Worm (Caenorhabditis elegans) whole organism, young adult: ENCODE data around the gene B0244.4.

ENCODE experiments used
- B0019.2 ChIP-seq: fragments of 200-800 bp; sonication (Bioruptor generic); conservative IDR thresholded peaks from 2 replicates; pipeline ENCODE4 v1.3.6; 2022; ENCODE audit warnings: missing genetic modification reagents, missing genetic modification characterization, missing compliant biosample characterization
- B0035.1 ChIP-seq: sonication (generic microtip); optimal IDR thresholded peaks from 2 replicates; lab custom pipeline; 2016; ENCODE audit warnings: missing genetic modification characterization, mild to moderate bottlenecking, missing compliant biosample characterization, missing genotype, missing genetic modification reagents
- C06A6.2 ChIP-seq: fragments of 200-800 bp; sonication (Bioruptor generic); conservative IDR thresholded peaks from 2 replicates; pipeline ENCODE4 v1.3.6; 2022; ENCODE audit warnings: missing genetic modification characterization, missing compliant biosample characterization
- D2030.7 ChIP-seq: fragments of 200-800 bp; sonication (Bioruptor generic); IDR thresholded peaks from 2 replicates; pipeline ENCODE4 v1.3.6; 2022; ENCODE audit warnings: missing genetic modification reagents, missing genetic modification characterization, missing compliant biosample characterization
- F10E7.11 ChIP-seq: sonication (generic microtip); optimal IDR thresholded peaks from 2 replicates; lab custom pipeline; 2017; ENCODE audit warnings: mild to moderate bottlenecking, missing genetic modification characterization, moderate library complexity, missing compliant biosample characterization
- F22D6.2 ChIP-seq: sonication (generic microtip); optimal IDR thresholded peaks from 2 replicates; lab custom pipeline; 2016; ENCODE audit warnings: mild to moderate bottlenecking, missing genetic modification characterization, missing compliant biosample characterization
- F37B4.10 ChIP-seq: fragments of 200-800 bp; sonication (Bioruptor generic); IDR thresholded peaks from 2 replicates; pipeline ENCODE4 v1.3.6; 2022; ENCODE audit warnings: missing genetic modification characterization, missing compliant biosample characterization
- F39B2.1 ChIP-seq: fragments of 200-800 bp; sonication (Bioruptor generic); IDR thresholded peaks from 2 replicates; pipeline ENCODE4 v1.3.6; 2022; ENCODE audit warnings: missing genetic modification reagents, missing genetic modification characterization, missing compliant biosample characterization
- F52B5.7 ChIP-seq: sonication (generic microtip); optimal IDR thresholded peaks from 2 replicates; lab custom pipeline; 2016; ENCODE audit warnings: mild to moderate bottlenecking, missing genetic modification characterization, missing compliant biosample characterization
- F55B11.4 ChIP-seq: sonication (generic microtip); optimal IDR thresholded peaks from 2 replicates; lab custom pipeline; 2016; ENCODE audit warnings: missing compliant biosample characterization, missing genetic modification characterization, borderline replicate concordance; ENCODE audit not compliant: insufficient read depth
- T26A5.8 ChIP-seq: sonication (generic microtip); optimal IDR thresholded peaks from 2 replicates; lab custom pipeline; 2016; ENCODE audit warnings: missing genetic modification characterization, missing compliant biosample characterization
- Y53G8AR.9 ChIP-seq: fragments of 200-800 bp; sonication (Bioruptor generic); conservative IDR thresholded peaks from 2 replicates; pipeline ENCODE4 v1.3.6; 2022; ENCODE audit warnings: missing genetic modification reagents, missing genetic modification characterization, missing compliant biosample characterization
- Y56A3A.18 ChIP-seq: fragments of 200-800 bp; sonication (Bioruptor generic); IDR thresholded peaks from 2 replicates; pipeline ENCODE4 v1.3.6; 2022; ENCODE audit warnings: missing genetic modification reagents, missing genetic modification characterization, missing compliant biosample characterization
- Y67H2A.10 ChIP-seq: fragments of 200-800 bp; sonication (Bioruptor generic); conservative IDR thresholded peaks from 2 replicates; pipeline ENCODE4 v1.3.6; 2022; ENCODE audit warnings: missing genetic modification reagents, missing genetic modification characterization, missing compliant biosample characterization
- akir-1 ChIP-seq: fragments of 200-800 bp; sonication (Bioruptor generic); optimal IDR thresholded peaks from 2 replicates; lab custom pipeline; 2018; ENCODE audit warnings: mild to moderate bottlenecking, missing genetic modification characterization, moderate library complexity, missing compliant biosample characterization
- cebp-1 ChIP-seq, 2 experiments: fragments of 200-800 bp in 1 of 2; sonication (Bioruptor generic) in 1 of 2; sonication (generic microtip) in 1 of 2; IDR thresholded peaks in 1 of 2; optimal IDR thresholded peaks in 1 of 2; 2 replicates each; pipeline versions ENCODE4 v1.3.6 to Lab custom; 2017 to 2022; ENCODE audit warnings: missing compliant biosample characterization in 2 of 2, missing genetic modification characterization in 2 of 2, mild to moderate bottlenecking in 1 of 2, missing genetic modification reagents in 1 of 2, moderate library complexity in 1 of 2
- ceh-58 ChIP-seq: fragments of 200-800 bp; sonication (Bioruptor generic); IDR thresholded peaks from 2 replicates; pipeline ENCODE4 v1.3.6; 2022; ENCODE audit warnings: missing genetic modification characterization, missing compliant biosample characterization
- ceh-79 ChIP-seq: sonication (generic microtip); optimal IDR thresholded peaks from 2 replicates; lab custom pipeline; 2017; ENCODE audit warnings: mild to moderate bottlenecking, missing genetic modification characterization, missing compliant biosample characterization
- dpff-1 ChIP-seq: sonication (generic microtip); optimal IDR thresholded peaks from 2 replicates; lab custom pipeline; 2017; ENCODE audit warnings: mild to moderate bottlenecking, missing genetic modification characterization, missing compliant biosample characterization
- dpl-1 ChIP-seq: fragments of 150-350 bp; optimal IDR thresholded peaks from 2 replicates; lab custom pipeline; 2014; ENCODE audit warnings: missing biosample characterization, missing genetic modification reagents, missing genetic modification characterization
- egl-18 ChIP-seq: fragments of 200-800 bp; sonication (Bioruptor generic); IDR thresholded peaks from 2 replicates; pipeline ENCODE4 v1.3.6; 2022; ENCODE audit warnings: missing genetic modification reagents, missing genetic modification characterization, missing compliant biosample characterization
- ets-4 ChIP-seq: fragments of 200-800 bp; sonication (Bioruptor generic); optimal IDR thresholded peaks from 2 replicates; lab custom pipeline; 2018; ENCODE audit warnings: mild to moderate bottlenecking, missing genetic modification characterization, missing compliant biosample characterization
- hlh-12 ChIP-seq: sonication (generic microtip); optimal IDR thresholded peaks from 2 replicates; lab custom pipeline; 2016; ENCODE audit warnings: missing genetic modification characterization, missing compliant biosample characterization
- lag-1 ChIP-seq: fragments of 200-800 bp; sonication (Bioruptor generic); IDR thresholded peaks from 2 replicates; pipeline ENCODE4 v1.3.6; 2022; ENCODE audit warnings: missing genetic modification reagents, missing genetic modification characterization, missing compliant biosample characterization
- let-526 ChIP-seq: fragments of 200-800 bp; sonication (Bioruptor generic); IDR thresholded peaks from 2 replicates; pipeline ENCODE4 v1.3.6; 2022; ENCODE audit warnings: missing genetic modification reagents, missing genetic modification characterization, missing compliant biosample characterization
- lin-40 ChIP-seq: sonication (generic microtip); optimal IDR thresholded peaks from 2 replicates; lab custom pipeline; 2016; ENCODE audit warnings: missing genetic modification characterization, mild to moderate bottlenecking, missing compliant biosample characterization, missing genotype, missing genetic modification reagents
- lin-54 ChIP-seq: fragments of 200-800 bp; sonication (Bioruptor generic); optimal IDR thresholded peaks from 2 replicates; lab custom pipeline; 2018; ENCODE audit warnings: mild to moderate bottlenecking, missing genetic modification characterization, missing compliant biosample characterization
- madf-10 ChIP-seq: sonication (generic microtip); optimal IDR thresholded peaks from 2 replicates; lab custom pipeline; 2016; ENCODE audit warnings: mild to moderate bottlenecking, missing genetic modification characterization, missing compliant biosample characterization
- madf-3 ChIP-seq: fragments of 200-800 bp; sonication (Bioruptor generic); IDR thresholded peaks from 2 replicates; pipeline ENCODE4 v1.3.6; 2022; ENCODE audit warnings: missing genetic modification reagents, missing genetic modification characterization, missing compliant biosample characterization
- mes-4 ChIP-seq: sonication (generic microtip); optimal IDR thresholded peaks from 2 replicates; lab custom pipeline; 2016; ENCODE audit warnings: missing genotype, missing genetic modification characterization, missing compliant biosample characterization
- mxl-1 ChIP-seq: sonication (generic microtip); optimal IDR thresholded peaks from 2 replicates; lab custom pipeline; 2016; ENCODE audit warnings: missing genetic modification characterization, missing compliant biosample characterization
- nfya-2 ChIP-seq: fragments of 200-800 bp; sonication (Bioruptor generic); IDR thresholded peaks from 2 replicates; pipeline ENCODE4 v1.3.6; 2022; ENCODE audit warnings: missing genetic modification reagents, missing genetic modification characterization, missing compliant biosample characterization
- nhr-120 ChIP-seq: fragments of 200-800 bp; sonication (Bioruptor generic); IDR thresholded peaks from 2 replicates; pipeline ENCODE4 v1.3.6; 2022; ENCODE audit warnings: missing genetic modification characterization, missing compliant biosample characterization
- nhr-27 ChIP-seq: fragments of 200-800 bp; sonication (Bioruptor generic); optimal IDR thresholded peaks from 2 replicates; lab custom pipeline; 2018; ENCODE audit warnings: mild to moderate bottlenecking, missing genetic modification characterization, moderate library complexity, missing compliant biosample characterization
- nhr-80 ChIP-seq: sonication (generic microtip); optimal IDR thresholded peaks from 2 replicates; lab custom pipeline; 2016; ENCODE audit warnings: missing genetic modification characterization, missing compliant biosample characterization
- nhr-90 ChIP-seq: sonication (generic microtip); optimal IDR thresholded peaks from 2 replicates; lab custom pipeline; 2016; ENCODE audit warnings: missing genotype, mild to moderate bottlenecking, missing genetic modification characterization, missing compliant biosample characterization
- pbrm-1 ChIP-seq: fragments of 200-800 bp; sonication (Bioruptor generic); IDR thresholded peaks from 2 replicates; pipeline ENCODE4 v1.3.6; 2022; ENCODE audit warnings: missing genetic modification reagents, missing genetic modification characterization, missing compliant biosample characterization
- pha-4 ChIP-seq: fragments of 150-350 bp; sonication (generic microtip); optimal IDR thresholded peaks from 2 replicates; lab custom pipeline; 2014; ENCODE audit warnings: missing biosample characterization, missing genetic modification reagents, missing genetic modification characterization
- rcor-1 ChIP-seq: fragments of 200-800 bp; sonication (Bioruptor generic); IDR thresholded peaks from 2 replicates; pipeline ENCODE4 v1.3.6; 2022; ENCODE audit warnings: missing genetic modification reagents, missing genetic modification characterization, missing compliant biosample characterization
- rec-8 ChIP-seq, 2 experiments: sonication (generic microtip); optimal IDR thresholded peaks; 2 replicates each; lab custom pipeline; 2016; ENCODE audit warnings: mild to moderate bottlenecking in 2 of 2, missing genetic modification characterization in 2 of 2, missing genetic modification reagents in 2 of 2, missing genotype in 2 of 2, missing biosample characterization in 1 of 2, missing compliant biosample characterization in 1 of 2, moderate library complexity in 1 of 2
- sea-2 ChIP-seq: fragments of 200-800 bp; sonication (Bioruptor generic); IDR thresholded peaks from 2 replicates; pipeline ENCODE4 v1.3.6; 2022; ENCODE audit warnings: missing genetic modification characterization, missing compliant biosample characterization
- snpc-4 ChIP-seq, 5 experiments: fragments of 150-350 bp in 1 of 5; sonication (generic microtip) in 4 of 5; optimal IDR thresholded peaks; 2 replicates each; lab custom pipeline; 2014 to 2018; ENCODE audit warnings: missing genetic modification characterization in 5 of 5, missing biosample characterization in 3 of 5, antibody characterized with exemption in 2 of 5, mild to moderate bottlenecking in 2 of 5, missing compliant biosample characterization in 2 of 5, missing genotype in 2 of 5, moderate library complexity in 2 of 5, missing genetic modification reagents in 1 of 5
- somi-1 ChIP-seq: fragments of 200-800 bp; sonication (Bioruptor generic); optimal IDR thresholded peaks from 2 replicates; lab custom pipeline; 2018; ENCODE audit warnings: mild to moderate bottlenecking, missing genetic modification characterization, missing compliant biosample characterization
- tlf-1 ChIP-seq: fragments of 200-800 bp; sonication (Bioruptor generic); optimal IDR thresholded peaks from 2 replicates; lab custom pipeline; 2018; ENCODE audit warnings: mild to moderate bottlenecking, missing genetic modification characterization, missing compliant biosample characterization
- unc-130 ChIP-seq: sonication (generic microtip); optimal IDR thresholded peaks from 2 replicates; lab custom pipeline; 2016; ENCODE audit warnings: missing genetic modification reagents, missing genetic modification characterization, missing compliant biosample characterization
- xnd-1 ChIP-seq: sonication (generic microtip); optimal IDR thresholded peaks from 2 replicates; lab custom pipeline; 2016; ENCODE audit warnings: missing genotype, missing genetic modification reagents, missing genetic modification characterization, missing compliant biosample characterization
- ztf-18 ChIP-seq: sonication (generic microtip); optimal IDR thresholded peaks from 2 replicates; lab custom pipeline; 2016; ENCODE audit warnings: missing genotype, mild to moderate bottlenecking, missing genetic modification characterization, missing compliant biosample characterization
- ztf-22 ChIP-seq: fragments of 200-800 bp; sonication (Bioruptor generic); optimal IDR thresholded peaks from 2 replicates; lab custom pipeline; 2018; ENCODE audit warnings: mild to moderate bottlenecking, missing genetic modification characterization, moderate library complexity, missing compliant biosample characterization
- ztf-25 ChIP-seq: fragments of 200-800 bp; sonication (Bioruptor generic); IDR thresholded peaks from 2 replicates; pipeline ENCODE4 v1.3.6; 2022; ENCODE audit warnings: missing genetic modification reagents, missing genetic modification characterization, missing compliant biosample characterization

B0244.4 gene

ce11 chrIII:5782080-5782479 is 34.8 kb downstream of the B0244.4 start:
- TF ChIP-seq egl-18 (no peak), hlh-12 (no peak), rec-8 (tag; optimal IDR thresholded peaks at IDR 0.05; lab: Kevin White, UChicago) (no peak), dpl-1 (GFP tag; lab: Kevin White, UChicago) (no peak), madf-10 (tag; lab: Kevin White, UChicago) (no peak), F37B4.10 (GFP tag; lab: Robert Waterston, UW) (no peak), madf-3 (GFP tag; lab: Robert Waterston, UW) (no peak), dpff-1 (tag; lab: Kevin White, UChicago) (no peak), nhr-90 (tag; lab: Kevin White, UChicago) (peak; percentile 18), pha-4 (tag; lab: Kevin White, UChicago) (no peak), nhr-27 (tag; lab: Kevin White, UChicago) (no peak), lag-1 (GFP tag; lab: Robert Waterston, UW) (no peak), sea-2 (no peak), lin-40 (no peak), tlf-1 (GFP tag; lab: Kevin White, UChicago) (no peak), snpc-4 (GFP tag; optimal IDR thresholded peaks at IDR 0.05; lab: Kevin White, UChicago) (no peak), snpc-4 (tag; optimal IDR thresholded peaks at IDR 0.05; lab: Kevin White, UChicago) (no peak), nhr-80 (tag; lab: Kevin White, UChicago) (no peak), akir-1 (GFP tag; lab: Kevin White, UChicago) (no peak), cebp-1 (GFP tag; IDR thresholded peaks at IDR 0.05; lab: Robert Waterston, UW) (no peak), cebp-1 (tag; optimal IDR thresholded peaks at IDR 0.05; lab: Kevin White, UChicago) (no peak), F55B11.4 (no peak), Y56A3A.18 (GFP tag; lab: Robert Waterston, UW) (no peak), rcor-1 (no peak), B0035.1 (tag; lab: Kevin White, UChicago) (no peak), somi-1 (no peak), F22D6.2 (tag; lab: Kevin White, UChicago) (no peak), T26A5.8 (tag; lab: Kevin White, UChicago) (no peak), xnd-1 (tag; lab: Kevin White, UChicago) (no peak), B0019.2 (GFP tag; lab: Robert Waterston, UW) (no peak), mes-4 (tag; lab: Kevin White, UChicago) (no peak), Y53G8AR.9 (no peak), ztf-25 (0 out of 2 replicates have a peak, but pooled peaks have one; percentile 62), nhr-120 (no peak), unc-130 (GFP tag; lab: Kevin White, UChicago) (no peak), C06A6.2 (GFP tag; lab: Robert Waterston, UW) (no peak), ztf-18 (peak; percentile 28), F52B5.7 (no peak), nfya-2 (GFP tag; lab: Robert Waterston, UW) (no peak), D2030.7 (peak; percentile 38; the same call in 1 of the 2 replicates), ceh-79 (tag; lab: Kevin White, UChicago) (no peak), let-526 (GFP tag; lab: Robert Waterston, UW) (no peak), Y67H2A.10 (GFP tag; lab: Robert Waterston, UW) (no peak), ceh-58 (GFP tag; lab: Robert Waterston, UW) (no peak), pbrm-1 (no peak), ztf-22 (GFP tag; lab: Kevin White, UChicago) (no peak), ets-4 (GFP tag; lab: Kevin White, UChicago) (no peak), lin-54 (GFP tag; lab: Kevin White, UChicago) (peak; percentile 3), mxl-1 (tag; lab: Kevin White, UChicago) (no peak), F39B2.1 (GFP tag; lab: Robert Waterston, UW) (no peak), F10E7.11 (tag; lab: Kevin White, UChicago) (no peak)
